Fruit fly (Drosophila melanogaster): ENCODE data around the gene brv1.

brv1 gene

dm6 chr3L:19495991-19496588, 9.8 kb upstream of the brv1 start (continued):
- no peak for TF ChIP-seq Ravus (GFP tag; IDR thresholded peaks at IDR 0.05)
- peak; percentile 24 for TF ChIP-seq sd (tag; optimal IDR thresholded peaks at IDR 0.05)
- TF ChIP-seq Abd-B (GFP tag; optimal IDR thresholded peaks at IDR 0.05): no peak
- no peak for TF ChIP-seq CG10462 (GFP tag; optimal IDR thresholded peaks at IDR 0.05)
- TF ChIP-seq H15 (GFP tag; IDR thresholded peaks at IDR 0.05): no peak
- no peak for TF ChIP-seq Gsc (GFP tag; IDR thresholded peaks at IDR 0.05)
- no peak for TF ChIP-seq Ets65A (GFP tag)
- TF ChIP-seq CG18476 (GFP tag; optimal IDR thresholded peaks at IDR 0.05): no peak
- no peak for TF ChIP-seq fd102C (GFP tag; optimal IDR thresholded peaks at IDR 0.05)
- TF ChIP-seq luna (GFP tag; optimal IDR thresholded peaks at IDR 0.05): no peak
- peak; percentile 65 for TF ChIP-seq sug (tag; optimal IDR thresholded peaks at IDR 0.05)
- TF ChIP-seq ken (GFP tag; IDR thresholded peaks at IDR 0.05): no peak
- no peak for TF ChIP-seq CG13775 (GFP tag; optimal IDR thresholded peaks at IDR 0.05)
- TF ChIP-seq croc (GFP tag; conservative IDR thresholded peaks at IDR 0.05): no peak
- no peak for TF ChIP-seq CG11456 (GFP tag; IDR thresholded peaks at IDR 0.05)
- no peak for TF ChIP-seq Hr51 (GFP tag; optimal IDR thresholded peaks at IDR 0.05)
- no peak for TF ChIP-seq Jarid2 (GFP tag; optimal IDR thresholded peaks at IDR 0.05)
- TF ChIP-seq CG10321 (GFP tag; IDR thresholded peaks at IDR 0.05): no peak
- TF ChIP-seq tx (GFP tag; optimal IDR thresholded peaks at IDR 0.05): no peak
- TF ChIP-seq Atf6 (GFP tag; IDR thresholded peaks at IDR 0.05): no peak
- TF ChIP-seq chinmo (GFP tag; IDR thresholded peaks at IDR 0.05; ENCODE audit: partially characterized antibody): 0 out of 4 replicates have a peak, but pooled peaks have one; percentile 23
- TF ChIP-seq jigr1 (GFP tag; IDR thresholded peaks at IDR 0.05): no peak
- peak; percentile 21 for TF ChIP-seq lab (GFP tag; optimal IDR thresholded peaks at IDR 0.05)
- no peak for TF ChIP-seq scrt (GFP tag; optimal IDR thresholded peaks at IDR 0.05)
- no peak for TF ChIP-seq dysf (GFP tag; IDR thresholded peaks at IDR 0.05)
- TF ChIP-seq CG17361 (GFP tag; IDR thresholded peaks at IDR 0.05): no peak
- TF ChIP-seq CG15696 (tag; optimal IDR thresholded peaks at IDR 0.05): no peak
- TF ChIP-seq Drgx (GFP tag; IDR thresholded peaks at IDR 0.05): no peak
- TF ChIP-seq exex (tag; optimal IDR thresholded peaks at IDR 0.05): peak; percentile 46
- no peak for TF ChIP-seq CG14441 (GFP tag; IDR thresholded peaks at IDR 0.05)
- TF ChIP-seq NC2α (GFP tag; optimal IDR thresholded peaks at IDR 0.05): no peak
- no peak for TF ChIP-seq shn (GFP tag; optimal IDR thresholded peaks at IDR 0.05)
- TF ChIP-seq ase (GFP tag; IDR thresholded peaks at IDR 0.05): no peak
- peak; percentile 14 for TF ChIP-seq CG3281 (GFP tag; optimal IDR thresholded peaks at IDR 0.05)
- peak; percentile 13 for TF ChIP-seq CG11504 (tag; optimal IDR thresholded peaks at IDR 0.05)
- peak; percentile 19 for TF ChIP-seq CG15269 (tag; optimal IDR thresholded peaks at IDR 0.05)
- TF ChIP-seq cas (GFP tag; IDR thresholded peaks at IDR 0.05): no peak
- TF ChIP-seq CG17802 (tag; optimal IDR thresholded peaks at IDR 0.05): no peak
- no peak for TF ChIP-seq pita (GFP tag; optimal IDR thresholded peaks at IDR 0.05)
- TF ChIP-seq gsb (GFP tag; IDR thresholded peaks at IDR 0.05): no peak
- no peak for TF ChIP-seq Spps (tag; optimal IDR thresholded peaks at IDR 0.05)
- no peak for TF ChIP-seq ems (GFP tag; optimal IDR thresholded peaks at IDR 0.05)
- TF ChIP-seq CG32767 (GFP tag; IDR thresholded peaks at IDR 0.05): no peak
- no peak for TF ChIP-seq CG4328 (GFP tag; optimal IDR thresholded peaks at IDR 0.05)
- no peak for TF ChIP-seq CG12942 (GFP tag; optimal IDR thresholded peaks at IDR 0.05)
- TF ChIP-seq dimm (GFP tag; IDR thresholded peaks at IDR 0.05): no peak
- TF ChIP-seq CG8281 (tag; optimal IDR thresholded peaks at IDR 0.05): no peak
- TF ChIP-seq CG3838 (GFP tag; optimal IDR thresholded peaks at IDR 0.05): no peak
- no peak for TF ChIP-seq cg (GFP tag; optimal IDR thresholded peaks at IDR 0.05)
- no peak for TF ChIP-seq GATAe (GFP tag; conservative IDR thresholded peaks at IDR 0.05)
- TF ChIP-seq Gug (GFP tag; IDR thresholded peaks at IDR 0.05): no peak

Data from whole organism, embryonic.